Fruit fly (Drosophila melanogaster): ENCODE results near the gene Gdi.

dm6 chr2L:9520886-9521868 is 26.5 kb upstream of the Gdi start, which contains the start of gene Oatp30B:
- no peak for TF ChIP-seq psq (optimal IDR thresholded peaks at IDR 0.05)
- TF ChIP-seq h (optimal IDR thresholded peaks at IDR 0.05) = no peak
- no peak for TF ChIP-seq Myc (optimal IDR thresholded peaks at IDR 0.05)
- TF ChIP-seq ttk (optimal IDR thresholded peaks at IDR 0.05) = no peak
- no peak for TF ChIP-seq insv (optimal IDR thresholded peaks at IDR 0.05)
- TF ChIP-seq Sin3A (optimal IDR thresholded peaks at IDR 0.05) = no peak
